Fruit fly (Drosophila melanogaster): ENCODE data around the gene eIF4E5.

The eIF4E5 gene

dm6 chr3L:7854752-7855454 is 39.8 kb upstream of the eIF4E5 start (continued):
- TF ChIP-seq Ets21C (GFP tag; optimal IDR thresholded peaks at IDR 0.05): peak; percentile 24
- TF ChIP-seq CG8319 (GFP tag; optimal IDR thresholded peaks at IDR 0.05): no peak
- no peak for TF ChIP-seq fd85E (GFP tag; optimal IDR thresholded peaks at IDR 0.05)
- TF ChIP-seq CG16779 (tag; optimal IDR thresholded peaks at IDR 0.05): peak; percentile 78
- TF ChIP-seq CG6163 (GFP tag; IDR thresholded peaks at IDR 0.05): peak; percentile 64; the same call in 1 of the 3 replicates
- peak; percentile 14 for TF ChIP-seq Met (GFP tag; optimal IDR thresholded peaks at IDR 0.05)
- TF ChIP-seq Eip93F (GFP tag; optimal IDR thresholded peaks at IDR 0.05): no peak
- peak; percentile 65 for TF ChIP-seq fkh (GFP tag; optimal IDR thresholded peaks at IDR 0.05)
- TF ChIP-seq CG10669 (GFP tag; optimal IDR thresholded peaks at IDR 0.05): peak; percentile 5
- TF ChIP-seq CG7368 (GFP tag; optimal IDR thresholded peaks at IDR 0.05): no peak
- TF ChIP-seq CG8119 (GFP tag; IDR thresholded peaks at IDR 0.05): no peak
- no peak for TF ChIP-seq CG4318 (GFP tag; optimal IDR thresholded peaks at IDR 0.05)
- no peak for TF ChIP-seq cyc (GFP tag; optimal IDR thresholded peaks at IDR 0.05)
- peak; percentile 12 for TF ChIP-seq CG32006 (GFP tag; optimal IDR thresholded peaks at IDR 0.05)
- TF ChIP-seq Eip78C (GFP tag): peak; percentile 64
- TF ChIP-seq Sox15 (GFP tag; optimal IDR thresholded peaks at IDR 0.05): no peak
- no peak for TF ChIP-seq CG6792 (GFP tag; optimal IDR thresholded peaks at IDR 0.05)
- TF ChIP-seq esn (GFP tag; optimal IDR thresholded peaks at IDR 0.05): no peak
- peak in 1 of 2 experiments; percentile 24 for TF ChIP-seq salr (GFP tag; optimal IDR thresholded peaks at IDR 0.05)
- TF ChIP-seq achi (GFP tag; optimal IDR thresholded peaks at IDR 0.05): no peak
- TF ChIP-seq Sox14 (GFP tag; optimal IDR thresholded peaks at IDR 0.05): peak; percentile 9

dm6 chr3L:7855455-7855774 is 39.3 kb upstream of the eIF4E5 start:
- TF ChIP-seq pdm3 (GFP tag; optimal IDR thresholded peaks at IDR 0.05): no peak
- peak; percentile 59; the same call in 2 of the 3 replicates for TF ChIP-seq CG6163 (GFP tag; IDR thresholded peaks at IDR 0.05)
- peak; percentile 71 for TF ChIP-seq Eip78C (GFP tag)

- TF ChIP-seq Hr39 (GFP tag; optimal IDR thresholded peaks at IDR 0.05): peak; percentile 14
- peak; percentile 55 for TF ChIP-seq CG10631 (GFP tag; optimal IDR thresholded peaks at IDR 0.05)
- TF ChIP-seq spab (GFP tag; optimal IDR thresholded peaks at IDR 0.05): peak; percentile 32
- TF ChIP-seq achi (GFP tag; optimal IDR thresholded peaks at IDR 0.05): peak; percentile 40
- TF ChIP-seq Sox15 (GFP tag; optimal IDR thresholded peaks at IDR 0.05): peak; percentile 42
- TF ChIP-seq CG34406 (GFP tag; optimal IDR thresholded peaks at IDR 0.05): peak; percentile 69
- no peak for TF ChIP-seq CG6854 (GFP tag; optimal IDR thresholded peaks at IDR 0.05)
- TF ChIP-seq Eip78C (GFP tag): peak; percentile 79
- peak; percentile 74 for TF ChIP-seq OdsH (GFP tag; optimal IDR thresholded peaks at IDR 0.05)
- TF ChIP-seq cyc (GFP tag; optimal IDR thresholded peaks at IDR 0.05): peak; percentile 47
- peak; percentile 47 for TF ChIP-seq CG8319 (GFP tag; optimal IDR thresholded peaks at IDR 0.05)
- TF ChIP-seq CG8119 (GFP tag; IDR thresholded peaks at IDR 0.05): peak; percentile 78
- TF ChIP-seq CG10669 (GFP tag; optimal IDR thresholded peaks at IDR 0.05): no peak
- peak; percentile 51 for TF ChIP-seq CG3919 (GFP tag; optimal IDR thresholded peaks at IDR 0.05)
- peak; percentile 21 for TF ChIP-seq fd59A (GFP tag; optimal IDR thresholded peaks at IDR 0.05)
- peak; percentile 68 for TF ChIP-seq CG6276 (GFP tag; optimal IDR thresholded peaks at IDR 0.05)
- TF ChIP-seq CG3032 (tag; optimal IDR thresholded peaks at IDR 0.05): peak; percentile 13
- TF ChIP-seq CG11902 (GFP tag; optimal IDR thresholded peaks at IDR 0.05): no peak
- peak; percentile 56 for TF ChIP-seq CG11762 (GFP tag; optimal IDR thresholded peaks at IDR 0.05; ENCODE audit: insufficient read depth)
- TF ChIP-seq pdm3 (GFP tag; optimal IDR thresholded peaks at IDR 0.05): peak; percentile 26
- TF ChIP-seq Hr4 (GFP tag; optimal IDR thresholded peaks at IDR 0.05): peak; percentile 38
- peak; percentile 25 for TF ChIP-seq Lpt (GFP tag; optimal IDR thresholded peaks at IDR 0.05)
- peak; percentile 25 for TF ChIP-seq CG31627 (GFP tag; optimal IDR thresholded peaks at IDR 0.05)
- peak; percentile 16 for TF ChIP-seq fkh (GFP tag; optimal IDR thresholded peaks at IDR 0.05)
- no peak for TF ChIP-seq CG1621 (tag; optimal IDR thresholded peaks at IDR 0.05)
- TF ChIP-seq Gug (GFP tag; IDR thresholded peaks at IDR 0.05): peak; percentile 79
- peak; percentile 66 for TF ChIP-seq svp (GFP tag)
- TF ChIP-seq Blimp-1 (GFP tag; optimal IDR thresholded peaks at IDR 0.05): peak; percentile 14
- peak in 1 of 2 experiments; percentile 30 for TF ChIP-seq ss (GFP tag; optimal IDR thresholded peaks at IDR 0.05)
- TF ChIP-seq topi (GFP tag; optimal IDR thresholded peaks at IDR 0.05): peak; percentile 19
- TF ChIP-seq CG15336 (GFP tag; IDR thresholded peaks at IDR 0.05): peak; percentile 79
- peak; percentile 50 for TF ChIP-seq Met (GFP tag; optimal IDR thresholded peaks at IDR 0.05)
Measured at dm6 chr3L:7855778-7856625, 38.7 kb upstream of the eIF4E5 start.

All from whole organism, prepupa.